Worm (Caenorhabditis elegans) whole organism, L2 larva: Measurements from ENCODE around the gene oma-2.

Source experiments
- R02D3.7 ChIP-seq: fragments of 150-350 bp; optimal IDR thresholded peaks from 2 replicates; lab custom pipeline; 2014; ENCODE audit warnings: missing biosample characterization, missing genetic modification characterization
- lin-39 ChIP-seq: fragments of 150-350 bp; optimal IDR thresholded peaks from 2 replicates; lab custom pipeline; 2014; ENCODE audit warnings: missing biosample characterization, missing genetic modification reagents, missing genetic modification characterization
- nhr-10 ChIP-seq: sonication (generic microtip); optimal IDR thresholded peaks from 2 replicates; lab custom pipeline; 2017; ENCODE audit warnings: missing biosample characterization, missing genetic modification characterization
- nhr-12 ChIP-seq: fragments of 150-350 bp; optimal IDR thresholded peaks from 2 replicates; lab custom pipeline; 2014; ENCODE audit warnings: missing biosample characterization, missing genetic modification characterization
- unc-55 ChIP-seq: fragments of 150-350 bp; sonication (generic microtip); optimal IDR thresholded peaks from 3 replicates; lab custom pipeline; 2014; ENCODE audit warnings: missing biosample characterization, missing genetic modification reagents, missing genetic modification characterization

DNA sequence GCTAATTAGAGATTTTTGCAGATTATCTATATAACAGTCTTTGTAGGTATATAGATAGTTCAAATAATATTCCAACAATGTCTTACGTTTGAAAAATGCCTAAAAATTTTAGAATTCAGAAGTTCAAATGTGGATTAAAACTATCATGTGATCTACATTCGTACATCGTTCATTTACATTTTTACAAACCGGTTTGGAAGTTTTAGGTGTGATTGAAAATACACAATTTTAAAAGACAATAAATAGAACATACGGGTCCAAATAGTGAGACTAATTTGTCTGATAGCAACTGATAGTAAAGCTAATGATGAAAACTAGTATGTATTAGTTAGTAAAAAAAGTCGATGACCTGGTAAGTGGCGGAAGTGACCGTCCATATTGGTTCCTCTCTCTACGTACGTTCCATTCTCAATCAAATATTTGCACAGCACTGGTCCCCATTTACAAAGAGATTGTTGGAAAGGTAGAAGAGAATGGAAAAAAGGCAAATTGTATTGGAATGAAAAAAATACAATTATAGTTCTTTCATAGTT, 12.2 kb downstream of the oma-2 start:
- no peak for TF ChIP-seq unc-55
- TF ChIP-seq lin-39 (tag; lab: Kevin White, UChicago), result no peak
- no peak for TF ChIP-seq nhr-12 (tag; lab: Kevin White, UChicago)
- TF ChIP-seq R02D3.7, result no peak
- no peak for TF ChIP-seq nhr-10 (tag; lab: Kevin White, UChicago)
